Worm (Caenorhabditis elegans) whole organism, early embryonic: Measurements from ENCODE around the gene R08F11.1.

ENCODE experiments used
- B0310.2 ChIP-seq: sonication (generic microtip); optimal IDR thresholded peaks from 2 replicates; lab custom pipeline; 2016; ENCODE audit warnings: mild to moderate bottlenecking, missing genetic modification characterization, missing compliant biosample characterization
- F13C5.2 ChIP-seq: sonication (generic microtip); optimal IDR thresholded peaks from 2 replicates; lab custom pipeline; 2017; ENCODE audit warnings: mild to moderate bottlenecking, missing genetic modification characterization, inconsistent platforms, missing compliant biosample characterization
- aly-1 ChIP-seq: sonication (generic microtip); optimal IDR thresholded peaks from 2 replicates; lab custom pipeline; 2016; ENCODE audit warnings: missing genetic modification characterization, missing compliant biosample characterization
- ama-1 ChIP-seq: fragments of 150-350 bp; optimal IDR thresholded peaks from 2 replicates; lab custom pipeline; 2014
- ceh-13 ChIP-seq: fragments of 200-800 bp; sonication (Bioruptor generic); optimal IDR thresholded peaks from 2 replicates; lab custom pipeline; 2018; ENCODE audit warnings: mild to moderate bottlenecking, missing genetic modification characterization, missing compliant biosample characterization
- ceh-36 ChIP-seq: sonication (generic microtip); optimal IDR thresholded peaks from 2 replicates; lab custom pipeline; 2016; ENCODE audit warnings: missing genetic modification characterization, inconsistent platforms, missing compliant biosample characterization
- ets-7 ChIP-seq: sonication (generic microtip); optimal IDR thresholded peaks from 2 replicates; lab custom pipeline; 2016; ENCODE audit warnings: missing genotype, missing genetic modification characterization, missing compliant biosample characterization
- flt-1 ChIP-seq: fragments of 200-800 bp; sonication (Bioruptor generic); IDR thresholded peaks from 2 replicates; pipeline ENCODE4 v1.3.6; 2022; ENCODE audit warnings: missing genetic modification characterization, missing compliant biosample characterization
- hmbx-1 ChIP-seq: sonication (generic microtip); optimal IDR thresholded peaks from 2 replicates; lab custom pipeline; 2016; ENCODE audit warnings: mild to moderate bottlenecking, missing genetic modification characterization, missing compliant biosample characterization
- hmg-4 ChIP-seq: fragments of 200-800 bp; sonication (Bioruptor generic); optimal IDR thresholded peaks from 2 replicates; lab custom pipeline; 2018; ENCODE audit warnings: mild to moderate bottlenecking, missing genetic modification characterization, missing compliant biosample characterization
- hnd-1 ChIP-seq: sonication (generic microtip); optimal IDR thresholded peaks from 2 replicates; lab custom pipeline; 2016; ENCODE audit warnings: missing genetic modification characterization, missing compliant biosample characterization
- pes-1 ChIP-seq: fragments of 200-800 bp; sonication (Bioruptor generic); IDR thresholded peaks from 2 replicates; pipeline ENCODE4 v1.3.6; 2022; ENCODE audit warnings: missing genetic modification reagents, missing genetic modification characterization, missing compliant biosample characterization
- scrt-1 ChIP-seq: fragments of 200-800 bp; sonication (Bioruptor generic); IDR thresholded peaks from 2 replicates; pipeline ENCODE4 v1.3.6; 2022; ENCODE audit warnings: missing genetic modification characterization, missing compliant biosample characterization
- sea-1 ChIP-seq: fragments of 200-800 bp; sonication (Bioruptor generic); conservative IDR thresholded peaks from 2 replicates; pipeline ENCODE4 v1.3.6; 2022; ENCODE audit warnings: missing genetic modification characterization, missing compliant biosample characterization
- tbx-11 ChIP-seq: fragments of 200-800 bp; sonication (Bioruptor generic); IDR thresholded peaks from 2 replicates; pipeline ENCODE4 v1.3.6; 2022; ENCODE audit warnings: missing genetic modification characterization, missing compliant biosample characterization
- tbx-37 ChIP-seq: fragments of 200-800 bp; sonication (Bioruptor generic); conservative IDR thresholded peaks from 2 replicates; pipeline ENCODE4 v1.3.6; 2022; ENCODE audit warnings: missing genetic modification reagents, missing genetic modification characterization, missing compliant biosample characterization
- tra-4 ChIP-seq: sonication (generic microtip); optimal IDR thresholded peaks from 2 replicates; lab custom pipeline; 2017; ENCODE audit warnings: missing genetic modification characterization, missing compliant biosample characterization

Gene R08F11.1

DNA sequence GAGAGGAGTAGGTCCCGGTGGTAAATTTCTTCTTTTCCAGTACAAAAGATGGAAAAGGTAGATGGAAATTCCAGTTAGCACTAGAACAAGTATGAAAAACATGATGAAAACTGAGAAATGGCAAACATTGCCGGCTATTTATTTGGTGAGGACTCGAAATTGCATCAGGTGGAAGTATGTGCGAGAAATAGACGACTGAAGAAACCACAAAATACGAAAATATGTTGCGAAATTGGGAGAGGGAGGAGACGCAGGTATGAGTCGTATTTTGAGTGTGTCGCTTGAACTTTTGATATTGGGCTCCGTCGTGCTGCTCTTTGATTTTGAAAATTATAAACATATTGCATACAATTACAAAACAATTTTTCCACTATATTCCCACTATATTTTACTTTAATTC is 19.3 kb upstream of the R08F11.1 start, which contains the start of gene cyp-33C8:
Gene cyp-33C8, minus strand, starts transcription at position 200 of the 400 bp plus-strand sequence.
- no peak for TF ChIP-seq pes-1 (GFP tag; lab: Robert Waterston, UW)
- no peak for TF ChIP-seq tra-4 (tag; lab: Kevin White, UChicago)
- no peak for TF ChIP-seq ets-7 (tag; lab: Kevin White, UChicago)
- no peak for TF ChIP-seq hnd-1 (tag; lab: Kevin White, UChicago)
- TF ChIP-seq tbx-37, result no peak
- TF ChIP-seq hmg-4 (GFP tag; lab: Kevin White, UChicago), result no peak
- no peak for TF ChIP-seq ceh-36 (tag; lab: Kevin White, UChicago)

ce11 chrV:3801787-3802417 is 17.9 kb upstream of the R08F11.1 start:
- TF ChIP-seq ama-1 (lab: Kevin White, UChicago) (no peak), ceh-36 (tag; lab: Kevin White, UChicago) (no peak), hmg-4 (GFP tag; lab: Kevin White, UChicago) (no peak), tbx-37 (no peak), sea-1 (GFP tag; lab: Robert Waterston, UW) (no peak), tbx-11 (no peak), F13C5.2 (tag; lab: Kevin White, UChicago) (no peak), B0310.2 (tag; lab: Kevin White, UChicago) (no peak), scrt-1 (no peak), tra-4 (tag; lab: Kevin White, UChicago) (no peak), ets-7 (tag; lab: Kevin White, UChicago) (no peak), aly-1 (tag; lab: Kevin White, UChicago) (no peak), hnd-1 (tag; lab: Kevin White, UChicago) (no peak), hmbx-1 (tag; lab: Kevin White, UChicago) (no peak), pes-1 (GFP tag; lab: Robert Waterston, UW) (no peak), ceh-13 (no peak), flt-1 (GFP tag; lab: Robert Waterston, UW) (no peak)

- TF ChIP-seq ceh-13 (no peak), tbx-37 (no peak), aly-1 (tag; lab: Kevin White, UChicago) (no peak), tbx-11 (no peak), pes-1 (GFP tag; lab: Robert Waterston, UW) (no peak)
These were observed 16.4 kb upstream of the R08F11.1 start, which contains the start of gene srt-30 for ce11 chrV:3800378-3800777. Gene srt-30 (minus strand): TSS chrV:3800478.

DNA sequence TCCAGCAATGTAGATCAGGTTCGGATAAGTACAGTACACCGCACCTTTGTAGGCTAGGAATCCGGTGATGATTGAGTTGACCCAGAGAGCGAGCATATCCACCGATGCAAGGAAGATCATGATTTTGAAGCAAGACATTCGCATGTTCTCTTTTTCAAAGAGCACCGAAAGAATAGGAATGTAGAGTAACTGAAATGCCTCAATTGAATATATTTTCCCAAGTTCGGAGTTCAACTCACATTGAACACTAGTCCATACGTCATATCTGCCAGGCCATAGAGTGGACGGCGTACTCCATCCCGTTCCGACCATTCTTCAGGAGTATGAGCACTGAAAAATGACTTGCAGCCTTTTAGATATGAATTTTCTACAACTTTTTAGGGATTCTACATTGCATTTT is 15.7 kb upstream of the R08F11.1 start:
- TF ChIP-seq aly-1 (tag; lab: Kevin White, UChicago) (no peak), tra-4 (tag; lab: Kevin White, UChicago) (no peak), hmbx-1 (tag; lab: Kevin White, UChicago) (no peak), tbx-11 (no peak), flt-1 (GFP tag; lab: Robert Waterston, UW) (no peak), ceh-36 (tag; lab: Kevin White, UChicago) (no peak), ets-7 (tag; lab: Kevin White, UChicago) (no peak), scrt-1 (no peak), tbx-37 (no peak), ceh-13 (no peak), sea-1 (GFP tag; lab: Robert Waterston, UW) (no peak), hmg-4 (GFP tag; lab: Kevin White, UChicago) (no peak), F13C5.2 (tag; lab: Kevin White, UChicago) (no peak), pes-1 (GFP tag; lab: Robert Waterston, UW) (no peak), hnd-1 (tag; lab: Kevin White, UChicago) (no peak), B0310.2 (tag; lab: Kevin White, UChicago) (no peak), ama-1 (lab: Kevin White, UChicago) (no peak)

DNA sequence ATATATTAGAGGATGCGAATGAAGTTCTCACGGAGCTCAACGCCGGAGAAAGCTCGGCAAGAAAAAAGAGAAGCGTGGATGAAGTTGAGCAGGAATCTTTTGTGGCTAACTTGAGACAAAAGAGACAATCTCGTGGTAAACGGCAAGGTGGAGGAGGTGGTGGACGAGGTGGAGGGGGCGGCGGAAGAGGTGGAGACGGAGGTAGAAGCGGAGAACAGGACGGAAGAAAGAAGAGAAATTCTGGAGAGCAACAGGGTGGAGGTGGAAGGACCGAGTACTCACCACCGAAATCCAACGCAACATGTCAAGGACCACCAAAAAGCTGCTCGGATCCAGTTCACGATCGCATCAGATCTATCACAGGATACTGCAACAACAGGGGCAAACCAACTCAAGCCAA is 6.4 kb upstream of the R08F11.1 start:
- TF ChIP-seq flt-1 (GFP tag; lab: Robert Waterston, UW) (no peak), tbx-37 (no peak), scrt-1 (no peak), ama-1 (lab: Kevin White, UChicago) (no peak), hnd-1 (tag; lab: Kevin White, UChicago) (no peak), hmbx-1 (tag; lab: Kevin White, UChicago) (no peak), ceh-13 (no peak), F13C5.2 (tag; lab: Kevin White, UChicago) (no peak), pes-1 (GFP tag; lab: Robert Waterston, UW) (no peak), aly-1 (tag; lab: Kevin White, UChicago) (no peak), ets-7 (tag; lab: Kevin White, UChicago) (no peak), tbx-11 (no peak), B0310.2 (tag; lab: Kevin White, UChicago) (no peak), tra-4 (tag; lab: Kevin White, UChicago) (no peak), sea-1 (GFP tag; lab: Robert Waterston, UW) (no peak)

DNA sequence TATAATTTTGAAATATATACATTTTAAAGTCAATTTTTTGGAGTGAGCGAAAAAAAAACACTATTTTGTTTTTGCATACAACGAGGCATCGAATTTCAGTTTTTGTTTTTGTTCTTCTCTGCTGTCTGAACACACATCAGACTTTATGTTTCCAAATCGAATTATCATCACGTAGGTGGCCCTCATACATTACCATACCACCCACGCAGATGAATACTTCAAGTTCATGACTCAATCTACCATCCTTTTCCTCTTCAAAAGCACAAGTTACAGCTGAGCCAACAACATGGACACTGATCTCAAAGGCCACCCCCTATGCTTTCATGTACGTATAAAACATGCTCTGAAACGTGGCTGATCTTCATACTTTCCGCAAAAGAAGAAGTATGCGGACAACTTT is 5.8 kb upstream of the R08F11.1 start, which contains the start of gene R08F11.7:
Gene R08F11.7, plus strand, starts transcription at position 301 of the 400 bp plus-strand sequence.
- TF ChIP-seq hnd-1 (tag; lab: Kevin White, UChicago) (no peak), F13C5.2 (tag; lab: Kevin White, UChicago) (no peak), hmg-4 (GFP tag; lab: Kevin White, UChicago) (no peak), sea-1 (GFP tag; lab: Robert Waterston, UW) (no peak), tbx-11 (no peak), ets-7 (tag; lab: Kevin White, UChicago) (no peak), aly-1 (tag; lab: Kevin White, UChicago) (no peak), hmbx-1 (tag; lab: Kevin White, UChicago) (no peak), tra-4 (tag; lab: Kevin White, UChicago) (no peak), tbx-37 (no peak)

DNA sequence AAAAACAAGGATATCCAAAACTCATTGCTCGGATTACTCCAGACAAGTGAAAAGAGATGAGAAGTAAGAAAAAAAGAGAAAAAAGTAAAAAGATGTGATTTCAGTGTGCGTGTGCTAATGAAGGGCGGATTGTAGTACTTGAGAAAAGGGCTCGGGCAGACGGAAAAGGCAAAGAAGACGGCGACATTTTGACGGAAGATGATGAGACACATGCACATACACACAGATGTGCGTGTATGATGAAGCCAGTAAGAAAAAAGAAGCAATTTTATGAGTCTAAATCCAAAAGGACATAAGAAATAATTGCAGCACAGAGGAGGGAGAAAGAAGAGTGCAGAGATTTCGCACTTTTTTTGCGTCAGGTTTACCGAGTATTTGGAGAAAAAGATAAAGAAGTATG is 4.5 kb upstream of the R08F11.1 start:
- TF ChIP-seq aly-1 (tag; lab: Kevin White, UChicago), result no peak
